Fruit fly (Drosophila melanogaster) whole organism, wandering third instar larva: ENCODE data around the gene Hexim.

ENCODE experiments used
- Abd-B ChIP-seq: fragments of >200 bp; optimal IDR thresholded peaks from 2 replicates; lab custom pipeline; 2017; ENCODE audit warnings: missing biosample characterization, missing genetic modification characterization
- CG9705 ChIP-seq: fragments of 200-800 bp; sonication (Bioruptor generic); optimal IDR thresholded peaks from 2 replicates; lab custom pipeline; 2018; ENCODE audit warnings: missing biosample characterization, mild to moderate bottlenecking, missing genetic modification characterization
- CrebA ChIP-seq: fragments of 200-800 bp; sonication (Bioruptor generic); optimal IDR thresholded peaks from 2 replicates; lab custom pipeline; 2016; ENCODE audit warnings: missing biosample characterization, mild to moderate bottlenecking, missing genetic modification characterization, borderline replicate concordance
- Dif ChIP-seq: fragments of 200-275, 200-300 bp; sonication (Bioruptor generic); optimal IDR thresholded peaks from 2 replicates; lab custom pipeline; 2018; ENCODE audit warnings: missing biosample characterization, missing genetic modification characterization; ENCODE audit not compliant: partially characterized antibody
- GATAd ChIP-seq: sonication (Bioruptor generic); optimal IDR thresholded peaks from 2 replicates; lab custom pipeline; 2016; ENCODE audit warnings: missing biosample characterization, missing genetic modification characterization
- Hnf4 ChIP-seq: fragments of 200-800 bp; sonication (Bioruptor generic); optimal IDR thresholded peaks from 2 replicates; lab custom pipeline; 2016; ENCODE audit warnings: missing biosample characterization, mild to moderate bottlenecking, missing genetic modification characterization
- Hr78 ChIP-seq: fragments of >200 bp; optimal IDR thresholded peaks from 2 replicates; lab custom pipeline; 2017; ENCODE audit warnings: missing biosample characterization, missing genetic modification characterization
- Hr83 ChIP-seq: fragments of 200-300 bp; sonication (Bioruptor generic); optimal IDR thresholded peaks from 2 replicates; lab custom pipeline; 2016; ENCODE audit warnings: missing biosample characterization, mild to moderate bottlenecking, missing genetic modification characterization, moderate library complexity; ENCODE audit not compliant: poor library complexity, severe bottlenecking
- Jra ChIP-seq: sonication (Bioruptor generic); optimal IDR thresholded peaks from 2 replicates; lab custom pipeline; 2016; ENCODE audit warnings: missing biosample characterization, missing genetic modification characterization
- Mio ChIP-seq: sonication (Bioruptor generic); optimal IDR thresholded peaks from 2 replicates; lab custom pipeline; 2016; ENCODE audit warnings: missing biosample characterization, missing genetic modification characterization
- N ChIP-seq: fragments of >200 bp; optimal IDR thresholded peaks from 2 replicates; lab custom pipeline; 2018; ENCODE audit warnings: missing biosample characterization, missing external identifiers, missing genetic modification characterization
- OdsH ChIP-seq: fragments of 200-800 bp; sonication (Bioruptor generic); optimal IDR thresholded peaks from 2 replicates; lab custom pipeline; 2016; ENCODE audit warnings: missing biosample characterization, mild to moderate bottlenecking, missing genetic modification characterization
- Rel ChIP-seq, 2 experiments: fragments of 200-800 bp; sonication (Bioruptor generic) in 1 of 2; optimal IDR thresholded peaks; 2 replicates in 1 of 2; 3 replicates in 1 of 2; lab custom pipeline; 2016 to 2019; ENCODE audit warnings: mild to moderate bottlenecking in 2 of 2, missing biosample characterization in 2 of 2, missing genetic modification characterization in 2 of 2, moderate library complexity in 1 of 2
- Sp1 ChIP-seq: fragments of 200-800 bp; sonication (Bioruptor generic); optimal IDR thresholded peaks from 3 replicates; lab custom pipeline; 2019; ENCODE audit warnings: missing biosample characterization, mild to moderate bottlenecking, missing genetic modification characterization, moderate library complexity
- brk ChIP-seq: fragments of 200-800 bp; sonication (Bioruptor generic); optimal IDR thresholded peaks from 2 replicates; lab custom pipeline; 2016; ENCODE audit warnings: missing biosample characterization, mild to moderate bottlenecking, missing genetic modification characterization
- dl ChIP-seq, 2 experiments: fragments of 175-275, 200-275 bp in 1 of 2; fragments of 200-275 bp in 1 of 2; sonication (Bioruptor generic); optimal IDR thresholded peaks; lab custom pipeline; 2018; ENCODE audit warnings: mild to moderate bottlenecking in 2 of 2, missing biosample characterization in 2 of 2, missing genetic modification characterization in 2 of 2, moderate library complexity in 2 of 2; ENCODE audit not compliant: partially characterized antibody in 2 of 2, insufficient read depth in 1 of 2
- dmrt93B ChIP-seq: fragments of 200-800 bp; sonication (Bioruptor generic); optimal IDR thresholded peaks from 2 replicates; lab custom pipeline; 2018; ENCODE audit warnings: missing biosample characterization, mild to moderate bottlenecking, missing genetic modification characterization
- dsf ChIP-seq: sonication (Bioruptor generic); optimal IDR thresholded peaks from 2 replicates; lab custom pipeline; 2016; ENCODE audit warnings: missing biosample characterization, missing genetic modification characterization, borderline replicate concordance
- ey ChIP-seq: fragments of 200-800 bp; sonication (Bioruptor generic); optimal IDR thresholded peaks from 2 replicates; lab custom pipeline; 2016; ENCODE audit warnings: missing biosample characterization, missing genetic modification characterization
- foxo ChIP-seq, 2 experiments: fragments of 200-800 bp; sonication (Bioruptor generic); optimal IDR thresholded peaks; 2 replicates in 1 of 2; 3 replicates in 1 of 2; lab custom pipeline; 2016 to 2017; ENCODE audit warnings: missing biosample characterization in 2 of 2, missing genetic modification characterization in 2 of 2
- fru ChIP-seq: fragments of 200-800 bp; sonication (Bioruptor generic); optimal IDR thresholded peaks from 3 replicates; lab custom pipeline; 2016; ENCODE audit warnings: missing biosample characterization, mild to moderate bottlenecking, missing genetic modification characterization
- h ChIP-seq: fragments of 200-800 bp; sonication (Bioruptor generic); optimal IDR thresholded peaks from 3 replicates; lab custom pipeline; 2016; ENCODE audit warnings: missing biosample characterization, mild to moderate bottlenecking, missing genetic modification characterization
- lola ChIP-seq: fragments of >200 bp; optimal IDR thresholded peaks from 2 replicates; lab custom pipeline; 2017; ENCODE audit warnings: missing biosample characterization, missing genetic modification characterization
- pan ChIP-seq: fragments of >200 bp; optimal IDR thresholded peaks from 2 replicates; lab custom pipeline; 2017
- rgr ChIP-seq: fragments of 200-800 bp; sonication (Bioruptor generic); optimal IDR thresholded peaks from 3 replicates; lab custom pipeline; 2016; ENCODE audit warnings: missing biosample characterization, mild to moderate bottlenecking, missing genetic modification characterization
- sv ChIP-seq: fragments of 200-800 bp; sonication (Bioruptor generic); optimal IDR thresholded peaks from 3 replicates; lab custom pipeline; 2016; ENCODE audit warnings: missing biosample characterization, missing genetic modification characterization
- tai ChIP-seq: sonication (Bioruptor generic); optimal IDR thresholded peaks from 2 replicates; lab custom pipeline; 2016; ENCODE audit warnings: missing biosample characterization, missing genetic modification characterization
- usp ChIP-seq: fragments of >200 bp; optimal IDR thresholded peaks from 2 replicates; lab custom pipeline; 2017; ENCODE audit warnings: missing biosample characterization, missing genetic modification characterization
- woc ChIP-seq: sonication (Bioruptor generic); optimal IDR thresholded peaks from 2 replicates; lab custom pipeline; 2016; ENCODE audit warnings: missing biosample characterization, mild to moderate bottlenecking, missing genetic modification characterization

The Hexim gene

DNA sequence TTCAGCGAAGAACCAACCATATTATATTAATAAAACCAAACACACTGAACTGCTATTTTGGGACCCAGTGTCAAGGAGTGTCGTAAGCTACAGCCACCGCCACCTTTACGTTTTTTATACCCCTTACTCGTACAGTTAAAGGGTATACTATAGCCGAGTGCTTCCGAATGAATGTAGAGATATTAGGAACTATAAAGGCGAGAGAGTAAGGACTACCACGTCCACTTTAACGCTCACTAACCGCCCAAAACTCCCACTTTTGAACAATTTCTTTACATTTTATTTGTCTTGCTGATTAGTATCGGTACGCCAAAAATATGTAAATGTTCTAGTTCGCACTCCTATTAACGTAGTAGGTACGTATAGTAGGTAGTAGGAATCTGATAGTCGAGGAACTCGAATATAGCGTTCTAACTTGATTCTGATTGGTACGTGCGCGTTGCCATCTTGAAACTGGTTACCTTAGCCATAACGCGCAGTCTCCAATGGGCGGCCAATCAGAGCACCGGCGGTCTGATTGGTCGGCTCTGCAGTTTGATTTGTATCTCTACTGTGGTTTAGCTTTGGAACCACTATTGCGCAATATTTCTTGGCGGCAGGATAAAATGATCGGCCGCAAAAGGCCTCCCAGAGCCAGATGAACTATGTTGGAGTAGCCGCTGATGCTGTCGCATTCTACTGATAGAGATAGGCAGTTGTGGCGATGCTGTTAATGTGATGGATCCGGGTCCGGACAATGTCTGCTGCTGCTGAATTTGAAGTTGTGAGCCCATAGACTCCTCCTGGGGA lies 3.1 kb upstream of the Hexim start:
- TF ChIP-seq Hr83 (GFP tag; lab: Kevin White, UChicago): no peak
- TF ChIP-seq Hnf4 (GFP tag; lab: Kevin White, UChicago): peak; percentile 22
- peak; percentile 39 for TF ChIP-seq OdsH (GFP tag; lab: Kevin White, UChicago)
- TF ChIP-seq ey (GFP tag; lab: Kevin White, UChicago): peak; percentile 18
- TF ChIP-seq brk: no peak
- TF ChIP-seq Mio (GFP tag; lab: Kevin White, UChicago): no peak

DNA sequence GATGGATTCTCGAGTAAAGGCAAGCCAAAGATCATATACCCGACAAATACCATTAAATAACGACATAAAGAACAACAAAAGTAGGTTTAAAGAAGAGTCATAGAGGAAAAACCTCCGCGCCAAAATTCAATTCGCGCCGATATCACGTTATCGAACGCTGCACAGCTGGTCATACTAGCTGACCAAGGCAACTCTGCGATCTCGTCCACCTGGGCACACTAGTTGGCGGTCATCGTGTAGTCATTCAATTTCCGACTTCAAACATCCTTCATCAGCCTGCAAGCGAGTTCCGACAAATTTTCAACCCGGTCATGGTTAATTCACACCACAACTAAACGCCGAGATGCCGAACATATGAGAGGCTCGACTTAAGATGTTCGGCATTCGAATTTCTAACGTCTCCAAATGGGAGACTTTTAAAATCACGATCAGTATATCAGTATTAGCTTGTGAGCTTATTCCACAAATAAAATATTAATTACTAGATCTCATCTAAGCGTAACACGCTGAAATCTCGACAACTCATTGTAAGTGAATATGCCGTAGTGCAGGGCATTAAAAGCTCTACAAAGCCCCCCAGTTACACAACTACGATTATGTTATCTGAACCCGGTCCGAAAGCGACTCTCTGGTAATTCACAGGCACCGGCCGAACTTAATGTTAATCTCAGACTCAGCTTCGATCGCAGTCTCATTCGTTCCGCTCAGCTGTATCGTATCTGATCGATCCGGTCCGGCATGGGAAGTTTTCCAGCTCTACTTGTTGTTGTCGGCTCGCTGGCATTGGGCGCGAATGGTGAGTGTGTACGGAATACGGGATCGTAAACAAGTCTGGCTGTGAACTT lies 2.3 kb upstream of the Hexim start, which contains the start of gene CG3505:
CG3505 (plus strand) TSS at position 688 of the 845 bp plus-strand sequence.
- TF ChIP-seq dl (GFP tag; optimal IDR thresholded peaks at IDR 0.05; lab: Kevin White, UChicago; ENCODE audit: insufficient read depth in 1 of 2, partially characterized antibody in 2 of 2) (peak in 1 of 2 experiments; percentile 5), dsf (no peak), h (peak; percentile 3), CrebA (GFP tag; lab: Kevin White, UChicago) (no peak), rgr (no peak), Hr83 (GFP tag; lab: Kevin White, UChicago) (peak; percentile 1), Rel (GFP tag; optimal IDR thresholded peaks at IDR 0.05; lab: Kevin White, UChicago) (no peak), Rel (tag; optimal IDR thresholded peaks at IDR 0.05; lab: Kevin White, UChicago) (peak; percentile 83), sv (GFP tag; lab: Kevin White, UChicago) (peak; percentile 10), Dif (peak; percentile 46), fru (GFP tag; lab: Kevin White, UChicago) (peak; percentile 47)

DNA sequence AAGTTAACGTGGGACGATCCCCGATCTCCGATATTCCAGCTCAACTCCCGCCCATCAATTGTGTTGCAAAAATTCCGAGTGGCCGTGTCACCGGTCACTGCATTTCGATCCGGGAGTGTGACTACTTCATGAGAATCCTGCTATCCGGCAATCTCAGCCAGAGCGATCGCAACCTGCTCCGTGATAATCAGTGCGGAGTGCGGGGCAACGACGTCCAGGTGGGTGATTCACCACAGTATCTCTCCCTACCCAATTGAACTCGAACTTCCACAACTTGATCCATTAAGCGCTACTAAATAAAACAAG lies 1.7 kb upstream of the Hexim start:
- no peak for TF ChIP-seq Abd-B (GFP tag; lab: Kevin White, UChicago)
- no peak for TF ChIP-seq woc (GFP tag; lab: Kevin White, UChicago)
- TF ChIP-seq h: no peak
- no peak for TF ChIP-seq foxo (GFP tag; optimal IDR thresholded peaks at IDR 0.05; lab: Kevin White, UChicago)
- no peak for TF ChIP-seq ey (GFP tag; lab: Kevin White, UChicago)
- no peak for TF ChIP-seq N (GFP tag; lab: Kevin White, UChicago)
- no peak for TF ChIP-seq Rel (GFP tag; optimal IDR thresholded peaks at IDR 0.05; lab: Kevin White, UChicago)
- peak; percentile 79 for TF ChIP-seq Rel (tag; optimal IDR thresholded peaks at IDR 0.05; lab: Kevin White, UChicago)

DNA sequence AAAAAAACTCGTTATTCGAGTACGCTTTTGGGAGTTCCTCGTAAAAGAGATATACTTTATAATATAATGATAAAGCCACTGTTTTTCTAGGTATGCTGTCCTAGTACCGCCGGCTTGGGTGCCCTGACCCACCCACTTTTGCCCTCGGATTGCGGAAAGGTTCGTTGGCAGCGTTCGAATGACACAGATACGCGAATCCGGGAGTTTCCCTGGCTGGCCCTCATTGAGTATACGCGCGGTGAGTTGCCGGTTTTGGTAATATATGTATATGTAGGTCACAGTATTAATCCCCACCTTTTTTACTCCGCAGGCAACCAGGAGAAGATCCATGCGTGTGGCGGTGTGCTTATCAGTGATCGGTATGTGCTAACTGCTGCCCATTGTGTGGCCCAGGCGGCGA lies 1.1 kb upstream of the Hexim start:
- no peak for TF ChIP-seq Rel (GFP tag; optimal IDR thresholded peaks at IDR 0.05; lab: Kevin White, UChicago)
- peak; percentile 95 for TF ChIP-seq Rel (tag; optimal IDR thresholded peaks at IDR 0.05; lab: Kevin White, UChicago)
- no peak for TF ChIP-seq OdsH (GFP tag; lab: Kevin White, UChicago)
- no peak for TF ChIP-seq sv (GFP tag; lab: Kevin White, UChicago)

DNA sequence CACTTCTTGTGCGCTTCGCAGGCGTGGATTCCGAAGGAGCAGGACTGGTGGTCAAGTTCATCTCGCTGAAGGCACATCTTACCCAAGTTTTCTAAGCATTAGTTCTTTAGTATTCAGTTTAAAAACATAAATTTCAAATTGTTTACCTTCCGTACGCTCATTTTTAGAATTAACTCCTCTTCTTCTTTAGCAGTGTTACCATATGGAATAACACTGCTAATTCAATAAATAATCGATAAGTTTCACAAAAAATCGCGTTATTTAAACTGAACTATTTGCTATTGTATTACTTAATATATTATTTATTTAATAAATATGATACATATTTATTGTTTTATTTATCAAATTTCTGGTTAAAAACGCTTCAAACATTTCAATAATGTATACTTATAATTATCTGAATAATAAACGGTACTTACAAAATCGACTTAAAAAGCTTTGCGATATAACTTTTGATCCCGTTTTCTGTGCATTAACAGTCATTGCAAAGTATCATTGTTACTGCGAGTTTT lies 3.8 kb downstream of the Hexim start, which contains the start of the genes Rad17 and BigH1:
Rad17 (minus strand) TSS at position 209 of the 512 bp plus-strand sequence.
BigH1 (plus strand) TSS at position 462 of the 512 bp plus-strand sequence.
- TF ChIP-seq brk (no peak), Sp1 (GFP tag; lab: Kevin White, UChicago) (no peak), Hr78 (GFP tag; lab: Kevin White, UChicago) (no peak), lola (GFP tag; lab: Kevin White, UChicago) (no peak), h (no peak), Jra (GFP tag; lab: Kevin White, UChicago) (no peak), CG9705 (no peak), tai (no peak), usp (GFP tag; lab: Kevin White, UChicago) (no peak), Hnf4 (GFP tag; lab: Kevin White, UChicago) (no peak), GATAd (no peak), ey (GFP tag; lab: Kevin White, UChicago) (no peak), Dif (no peak), woc (GFP tag; lab: Kevin White, UChicago) (no peak), Mio (GFP tag; lab: Kevin White, UChicago) (no peak), dmrt93B (GFP tag; lab: Kevin White, UChicago) (no peak), pan (no peak)
